Fruit fly (Drosophila melanogaster) whole organism, prepupa: ENCODE data around the gene dsf.

Source experiments
- CG11294 ChIP-seq: fragments of 200-800 bp; sonication (Bioruptor generic); IDR thresholded peaks from 2 replicates; pipeline ENCODE4 v1.3.6; 2022; ENCODE audit warnings: missing biosample characterization, missing genetic modification characterization
- CG15336 ChIP-seq: fragments of 200-800 bp; sonication (Bioruptor generic); IDR thresholded peaks from 2 replicates; pipeline ENCODE4 v1.3.6; 2022; ENCODE audit warnings: missing biosample characterization, missing genetic modification characterization
- CG6276 ChIP-seq: fragments of 200-800 bp; sonication (Bioruptor generic); optimal IDR thresholded peaks from 2 replicates; lab custom pipeline; 2017; ENCODE audit warnings: missing biosample characterization, mild to moderate bottlenecking, missing genetic modification characterization
- CG8319 ChIP-seq: fragments of 200-800 bp; sonication (Bioruptor generic); optimal IDR thresholded peaks from 3 replicates; lab custom pipeline; 2016; ENCODE audit warnings: missing biosample characterization, missing genetic modification characterization
- Gug ChIP-seq: fragments of 200-800 bp; sonication (Bioruptor generic); IDR thresholded peaks from 2 replicates; pipeline ENCODE4 v1.3.6; 2022; ENCODE audit warnings: missing biosample characterization, missing genetic modification characterization
- Hr38 ChIP-seq: sonication (Bioruptor generic); optimal IDR thresholded peaks from 2 replicates; lab custom pipeline; 2016; ENCODE audit warnings: missing biosample characterization, missing genetic modification characterization
- Hr39 ChIP-seq: fragments of 200-800 bp; sonication (Bioruptor generic); optimal IDR thresholded peaks from 2 replicates; lab custom pipeline; 2016; ENCODE audit warnings: missing biosample characterization, missing genetic modification characterization
- Lpt ChIP-seq: fragments of 200-800 bp; sonication (Bioruptor generic); optimal IDR thresholded peaks from 3 replicates; lab custom pipeline; 2016; ENCODE audit warnings: missing biosample characterization, missing genetic modification characterization
- achi ChIP-seq: fragments of 200-800 bp; sonication (Bioruptor generic); optimal IDR thresholded peaks from 3 replicates; lab custom pipeline; 2016; ENCODE audit warnings: missing biosample characterization, missing genetic modification characterization
- ss ChIP-seq, 2 experiments: fragments of 200-800 bp; sonication (Bioruptor generic); optimal IDR thresholded peaks; 2 replicates in 1 of 2; 3 replicates in 1 of 2; lab custom pipeline; 2017 to 2018; ENCODE audit warnings: mild to moderate bottlenecking in 2 of 2, missing biosample characterization in 2 of 2, missing genetic modification characterization in 2 of 2, moderate library complexity in 1 of 2
- svp ChIP-seq: fragments of 200-800 bp; sonication (Bioruptor generic); peaks from one replicate; lab custom pipeline; 2016; ENCODE audit warnings: missing biosample characterization, missing genetic modification characterization

DNA sequence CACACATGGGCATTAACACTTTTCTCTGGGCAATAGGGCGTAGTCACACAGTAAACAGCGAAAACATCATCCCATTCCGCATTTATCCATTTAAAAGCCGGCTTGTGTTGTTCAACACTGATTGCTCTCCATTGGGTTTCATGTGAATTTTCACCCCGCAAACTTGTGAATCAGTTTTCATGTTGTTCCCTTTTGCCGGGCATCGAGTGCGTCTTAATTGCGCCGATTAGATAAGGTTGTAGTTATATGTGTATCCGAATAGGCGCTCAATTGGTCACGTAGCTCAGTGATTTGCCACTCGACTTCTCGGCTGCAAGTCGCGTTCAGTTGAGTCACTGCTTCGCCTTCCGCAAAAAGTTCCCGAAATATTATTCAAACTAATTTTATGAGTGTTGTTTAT is 61.2 kb downstream of the dsf start:
- no peak for TF ChIP-seq Hr38 (GFP tag; lab: Kevin White, UChicago)
- TF ChIP-seq CG15336 (GFP tag; lab: Robert Waterston, UW): no peak
- no peak for TF ChIP-seq ss (GFP tag; optimal IDR thresholded peaks at IDR 0.05; lab: Kevin White, UChicago)
- TF ChIP-seq Lpt (GFP tag; lab: Kevin White, UChicago): no peak
- TF ChIP-seq CG11294 (GFP tag; lab: Robert Waterston, UW): no peak
- no peak for TF ChIP-seq Gug (GFP tag; lab: Robert Waterston, UW)
- TF ChIP-seq achi (GFP tag; lab: Kevin White, UChicago): no peak
- no peak for TF ChIP-seq CG6276 (GFP tag; lab: Kevin White, UChicago)
- no peak for TF ChIP-seq CG8319 (GFP tag; lab: Kevin White, UChicago)
- no peak for TF ChIP-seq Hr39 (GFP tag; lab: Kevin White, UChicago)
- no peak for TF ChIP-seq svp (GFP tag; lab: Kevin White, UChicago)
